Fruit fly (Drosophila melanogaster) whole organism, embryonic: ENCODE data around the gene CG3632.
A peak's percentile ranks its signal among the peaks of the same experiment; 100 is the strongest.

Experiments used
- Adf1 ChIP-seq: fragments of 200-800 bp; sonication (Bioruptor generic); IDR thresholded peaks from 2 replicates; pipeline ENCODE4 v1.3.6; 2022; ENCODE audit warnings: missing biosample characterization, missing genetic modification characterization
- Antp ChIP-seq: fragments of 200-800 bp; sonication (Bioruptor generic); optimal IDR thresholded peaks from 3 replicates; lab custom pipeline; 2016; ENCODE audit warnings: missing biosample characterization, missing genetic modification characterization
- CG10462 ChIP-seq: fragments of 200-800 bp; sonication (Bioruptor generic); optimal IDR thresholded peaks from 2 replicates; lab custom pipeline; 2016; ENCODE audit warnings: missing biosample characterization, missing genetic modification characterization
- CG11247 ChIP-seq: fragments of 200-800 bp; sonication (Bioruptor generic); IDR thresholded peaks from 2 replicates; pipeline ENCODE4 v1.3.6; 2022; ENCODE audit warnings: missing biosample characterization, missing genetic modification characterization
- CG11456 ChIP-seq: fragments of 200-800 bp; sonication (Bioruptor generic); IDR thresholded peaks from 3 replicates; pipeline ENCODE4 v1.3.6; 2022; ENCODE audit warnings: missing biosample characterization, missing genetic modification characterization
- CG12942 ChIP-seq: fragments of 200-800 bp; sonication (Bioruptor generic); optimal IDR thresholded peaks from 3 replicates; lab custom pipeline; 2016; ENCODE audit warnings: missing biosample characterization, missing genetic modification characterization
- CG13894 ChIP-seq: fragments of 200-800 bp; sonication (Bioruptor generic); optimal IDR thresholded peaks from 3 replicates; lab custom pipeline; 2018; ENCODE audit warnings: missing biosample characterization, mild to moderate bottlenecking, missing genetic modification characterization, moderate library complexity
- CG1529 ChIP-seq: fragments of 200-800 bp; sonication (Bioruptor generic); optimal IDR thresholded peaks from 3 replicates; lab custom pipeline; 2018; ENCODE audit warnings: missing biosample characterization, missing genetic modification characterization
- CG1647 ChIP-seq: fragments of 200-800 bp; sonication (Bioruptor generic); optimal IDR thresholded peaks from 3 replicates; lab custom pipeline; 2016; ENCODE audit warnings: missing biosample characterization, missing genetic modification characterization
- CG16813 ChIP-seq: fragments of 200-800 bp; sonication (Bioruptor generic); IDR thresholded peaks from 3 replicates; pipeline ENCODE4 v1.3.6; 2022; ENCODE audit warnings: missing biosample characterization, missing genetic modification characterization; ENCODE audit not compliant: partially characterized antibody
- CG17328 ChIP-seq: fragments of 200-800 bp; sonication (Bioruptor generic); IDR thresholded peaks from 2 replicates; pipeline ENCODE4 v1.3.6; 2022; ENCODE audit warnings: missing biosample characterization, missing genetic modification characterization
- CG17359 ChIP-seq: fragments of 200-800 bp; sonication (Bioruptor generic); optimal IDR thresholded peaks from 3 replicates; lab custom pipeline; 2018; ENCODE audit warnings: missing biosample characterization, mild to moderate bottlenecking, missing genetic modification characterization, moderate library complexity
- CG18619 ChIP-seq: fragments of 200-800 bp; sonication (Bioruptor generic); optimal IDR thresholded peaks from 3 replicates; lab custom pipeline; 2017; ENCODE audit warnings: missing biosample characterization, mild to moderate bottlenecking, missing genetic modification characterization
- CG18764 ChIP-seq: fragments of 200-800 bp; sonication (Bioruptor generic); optimal IDR thresholded peaks from 3 replicates; lab custom pipeline; 2016; ENCODE audit warnings: missing biosample characterization, missing genetic modification characterization
- CG2129 ChIP-seq: fragments of 200-800 bp; sonication (Bioruptor generic); IDR thresholded peaks from 2 replicates; pipeline ENCODE4 v1.3.6; 2022; ENCODE audit warnings: missing biosample characterization, missing genetic modification characterization; ENCODE audit not compliant: partially characterized antibody
- CG6175 ChIP-seq: fragments of 200-800 bp; sonication (Bioruptor generic); IDR thresholded peaks from 3 replicates; pipeline ENCODE4 v1.3.6; 2022; ENCODE audit warnings: missing biosample characterization, missing genetic modification characterization
- CG6689 ChIP-seq: fragments of 200-800 bp; sonication (Bioruptor generic); IDR thresholded peaks from 2 replicates; pipeline ENCODE4 v1.3.6; 2022; ENCODE audit warnings: missing biosample characterization, missing genetic modification characterization
- CG9727 ChIP-seq: fragments of 200-800 bp; sonication (Bioruptor generic); optimal IDR thresholded peaks from 3 replicates; lab custom pipeline; 2017; ENCODE audit warnings: missing biosample characterization, mild to moderate bottlenecking, missing genetic modification characterization
- CG9797 ChIP-seq: fragments of 200-800 bp; sonication (Bioruptor generic); optimal IDR thresholded peaks from 3 replicates; lab custom pipeline; 2018; ENCODE audit warnings: missing biosample characterization, mild to moderate bottlenecking, missing genetic modification characterization
- Doc2 ChIP-seq: fragments of 200-800 bp; sonication (Bioruptor generic); IDR thresholded peaks from 2 replicates; pipeline ENCODE4 v1.3.6; 2022; ENCODE audit warnings: missing biosample characterization, missing genetic modification characterization
- Dref ChIP-seq: fragments of 200-800 bp; sonication (Bioruptor generic); IDR thresholded peaks from 2 replicates; pipeline ENCODE4 v1.3.6; 2022; ENCODE audit warnings: missing biosample characterization, missing genetic modification characterization
- Drgx ChIP-seq: fragments of 200-800 bp; sonication (Bioruptor generic); IDR thresholded peaks from 2 replicates; pipeline ENCODE4 v1.3.6; 2022; ENCODE audit warnings: missing biosample characterization, missing genetic modification characterization
- H2.0 ChIP-seq: fragments of 200-800 bp; sonication (Bioruptor generic); IDR thresholded peaks from 2 replicates; pipeline ENCODE4 v1.3.6; 2022; ENCODE audit warnings: missing biosample characterization, missing genetic modification characterization
- HHEX ChIP-seq: fragments of 200-800 bp; sonication (Bioruptor generic); optimal IDR thresholded peaks from 3 replicates; lab custom pipeline; 2017; ENCODE audit warnings: missing biosample characterization, mild to moderate bottlenecking, missing genetic modification characterization, missing genetic modification reagents
- Hand ChIP-seq: fragments of 200-800 bp; sonication (Bioruptor generic); optimal IDR thresholded peaks from 2 replicates; lab custom pipeline; 2017; ENCODE audit warnings: mild to moderate bottlenecking, missing biosample characterization, missing genetic modification reagents, missing genetic modification characterization
- Mes4 ChIP-seq: fragments of 200-800 bp; sonication (Bioruptor generic); optimal IDR thresholded peaks from 2 replicates; lab custom pipeline; 2016; ENCODE audit warnings: missing biosample characterization, missing genetic modification characterization
- Pdp1 ChIP-seq, 2 experiments: fragments of 200-800 bp; sonication (Bioruptor generic); optimal IDR thresholded peaks; 3 replicates each; lab custom pipeline; 2016; ENCODE audit warnings: missing biosample characterization in 2 of 2, missing genetic modification characterization in 2 of 2, mild to moderate bottlenecking in 1 of 2, moderate library complexity in 1 of 2
- Scr ChIP-seq: fragments of 200-800 bp; sonication (Bioruptor generic); IDR thresholded peaks from 2 replicates; pipeline ENCODE4 v1.3.6; 2022; ENCODE audit warnings: missing biosample characterization, missing genetic modification characterization; ENCODE audit not compliant: partially characterized antibody
- Six4 ChIP-seq: fragments of 200-800 bp; sonication (Bioruptor generic); optimal IDR thresholded peaks from 2 replicates; lab custom pipeline; 2016; ENCODE audit warnings: missing biosample characterization, missing genetic modification characterization
- Taf1 ChIP-seq: fragments of 200-800 bp; sonication (Bioruptor generic); IDR thresholded peaks from 2 replicates; pipeline ENCODE4 v1.3.6; 2022; ENCODE audit warnings: missing biosample characterization, missing genetic modification characterization
- chinmo ChIP-seq: fragments of 200-800 bp; sonication (Bioruptor generic); IDR thresholded peaks from 4 replicates; pipeline ENCODE4 v1.3.6; 2022; ENCODE audit warnings: missing biosample characterization, missing genetic modification characterization; ENCODE audit not compliant: partially characterized antibody
- ci ChIP-seq: fragments of 200-800 bp; sonication (Bioruptor generic); IDR thresholded peaks from 3 replicates; pipeline ENCODE4 v1.3.6; 2022; ENCODE audit warnings: missing biosample characterization, missing genetic modification characterization
- crc ChIP-seq: fragments of 200-800 bp; sonication (Bioruptor generic); optimal IDR thresholded peaks from 2 replicates; lab custom pipeline; 2016; ENCODE audit warnings: missing biosample characterization, missing genetic modification characterization
- danr ChIP-seq: fragments of 200-800 bp; sonication (Bioruptor generic); IDR thresholded peaks from 2 replicates; pipeline ENCODE4 v1.3.6; 2022; ENCODE audit warnings: missing biosample characterization, missing genetic modification characterization
- dm ChIP-seq: fragments of 200-800 bp; sonication (Bioruptor generic); optimal IDR thresholded peaks from 3 replicates; lab custom pipeline; 2016; ENCODE audit warnings: missing biosample characterization, missing genetic modification characterization
- fd64A ChIP-seq: fragments of 200-800 bp; sonication (Bioruptor generic); optimal IDR thresholded peaks from 3 replicates; lab custom pipeline; 2018; ENCODE audit warnings: missing biosample characterization, mild to moderate bottlenecking, missing genetic modification characterization
- fru ChIP-seq: fragments of >200 bp; optimal IDR thresholded peaks from 2 replicates; lab custom pipeline; 2017
- gsb-n ChIP-seq: fragments of 200-800 bp; sonication (Bioruptor generic); optimal IDR thresholded peaks from 3 replicates; lab custom pipeline; 2018; ENCODE audit warnings: missing biosample characterization, mild to moderate bottlenecking, missing genetic modification characterization
- kni ChIP-seq: fragments of 200-800 bp; sonication (Bioruptor generic); optimal IDR thresholded peaks from 3 replicates; lab custom pipeline; 2017; ENCODE audit warnings: mild to moderate bottlenecking, missing biosample characterization, missing genetic modification reagents, missing genetic modification characterization
- nmo ChIP-seq: fragments of 200-800 bp; sonication (Bioruptor generic); optimal IDR thresholded peaks from 2 replicates; lab custom pipeline; 2018; ENCODE audit warnings: missing biosample characterization, mild to moderate bottlenecking, missing genetic modification characterization, moderate library complexity
- pan ChIP-seq, 4 experiments: fragments of >200 bp in 3 of 4; fragments of 200-800 bp in 1 of 4; sonication (Bioruptor generic) in 1 of 4; optimal IDR thresholded peaks in 3 of 4; IDR thresholded peaks in 1 of 4; 2 replicates each; pipeline versions ENCODE4 v1.3.6 to Lab custom; 2017 to 2022; ENCODE audit warnings: missing biosample characterization in 2 of 4, missing genetic modification characterization in 2 of 4, mixed read lengths in 1 of 4
- sc ChIP-seq, 3 experiments: fragments of >200 bp in 2 of 3; fragments of 200-800 bp in 1 of 3; sonication (Bioruptor generic) in 1 of 3; optimal IDR thresholded peaks; 2 replicates in 2 of 3; 3 replicates in 1 of 3; lab custom pipeline; 2017; ENCODE audit warnings: mild to moderate bottlenecking in 1 of 3, missing biosample characterization in 1 of 3, missing genetic modification characterization in 1 of 3, missing genetic modification reagents in 1 of 3
- schlank ChIP-seq: fragments of 200-800 bp; sonication (Bioruptor generic); optimal IDR thresholded peaks from 2 replicates; lab custom pipeline; 2018; ENCODE audit warnings: missing biosample characterization, mild to moderate bottlenecking, missing genetic modification characterization
- sens ChIP-seq: fragments of 200-800 bp; sonication (Bioruptor generic); peaks from one replicate; lab custom pipeline; 2016; ENCODE audit warnings: missing biosample characterization, missing genetic modification characterization
- stc ChIP-seq: fragments of 200-800 bp; sonication (Bioruptor generic); IDR thresholded peaks from 2 replicates; pipeline ENCODE4 v1.3.6; 2022; ENCODE audit warnings: missing biosample characterization, missing genetic modification characterization
- tna ChIP-seq: fragments of 200-800 bp; sonication (Bioruptor generic); IDR thresholded peaks from 2 replicates; pipeline ENCODE4 v1.3.6; 2022; ENCODE audit warnings: missing biosample characterization, missing genetic modification characterization; ENCODE audit not compliant: partially characterized antibody
- toy ChIP-seq: fragments of 200-800 bp; sonication (Bioruptor generic); IDR thresholded peaks from 2 replicates; pipeline ENCODE4 v1.3.6; 2022; ENCODE audit warnings: missing biosample characterization, missing genetic modification characterization
- wor ChIP-seq: fragments of 200-800 bp; sonication (Bioruptor generic); IDR thresholded peaks from 2 replicates; pipeline ENCODE4 v1.3.6; 2022; ENCODE audit warnings: missing biosample characterization, missing genetic modification characterization

CG3632 gene

DNA sequence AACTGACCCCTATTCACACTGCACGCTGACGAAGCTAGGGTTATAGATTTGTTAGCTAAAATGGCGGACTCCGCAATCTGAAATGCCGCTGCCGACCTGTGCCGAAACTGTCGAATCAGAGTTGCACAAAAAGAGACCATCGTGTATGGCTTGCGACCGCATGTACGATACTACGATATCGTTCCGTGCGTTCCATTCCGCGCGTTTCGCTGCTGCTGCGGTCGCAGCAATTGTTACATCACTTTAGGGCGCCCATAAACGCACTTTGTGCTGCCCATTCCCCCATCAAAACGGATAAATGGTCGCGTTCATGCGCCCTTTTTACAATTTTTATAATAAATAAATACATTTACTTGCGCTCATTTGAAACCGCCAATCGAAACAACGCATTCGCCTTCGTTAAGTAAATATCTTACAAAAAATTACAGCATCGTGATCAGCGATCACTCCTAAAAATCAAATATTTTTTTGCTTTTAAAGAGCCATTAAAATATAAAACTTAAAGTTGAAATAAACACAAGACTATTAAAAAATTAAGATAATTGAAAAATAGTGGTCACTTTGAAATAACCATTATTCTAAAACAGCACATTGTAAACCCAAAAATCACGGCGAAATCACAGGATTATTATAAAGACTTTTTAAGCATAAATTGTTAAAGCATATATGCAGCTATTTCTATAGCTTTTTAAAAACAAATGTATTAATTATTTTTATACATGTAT, 23.9 kb downstream of the CG3632 start, which contains the start of gene Cyp1 (continued):
- TF ChIP-seq Antp (GFP tag; lab: Kevin White, UChicago): peak; percentile 12
- TF ChIP-seq ci (GFP tag; lab: Robert Waterston, UW): peak; percentile 77
- no peak for TF ChIP-seq sc (optimal IDR thresholded peaks at IDR 0.05; lab: Kevin White, UChicago)
- TF ChIP-seq sc (GFP tag; optimal IDR thresholded peaks at IDR 0.05; lab: Kevin White, UChicago): no peak
- no peak for TF ChIP-seq HHEX (GFP tag; lab: Kevin White, UChicago)
- TF ChIP-seq CG2129: peak; percentile 32; the same call in 1 of the 2 replicates
- peak; percentile 25; the same call in 1 of the 2 replicates for TF ChIP-seq Drgx (GFP tag; lab: Robert Waterston, UW)
- 0 out of 2 replicates have a peak, but pooled peaks have one; percentile 8 for TF ChIP-seq toy
- TF ChIP-seq CG6175: 0 out of 3 replicates have a peak, but pooled peaks have one; percentile 16
- TF ChIP-seq wor: no peak
- TF ChIP-seq CG17359 (tag; lab: Kevin White, UChicago): peak; percentile 15
- peak; percentile 44 for TF ChIP-seq nmo (GFP tag; lab: Kevin White, UChicago)
- no peak for TF ChIP-seq CG12942
- no peak for TF ChIP-seq CG18619 (GFP tag; lab: Kevin White, UChicago)
- TF ChIP-seq Six4 (GFP tag; lab: Kevin White, UChicago): no peak
- TF ChIP-seq tna (GFP tag; lab: Robert Waterston, UW): peak; percentile 73
- TF ChIP-seq fd64A: no peak
- peak; percentile 6; the same call in 1 of the 2 replicates for TF ChIP-seq Taf1 (GFP tag; lab: Robert Waterston, UW)
- TF ChIP-seq Adf1 (GFP tag; lab: Robert Waterston, UW): peak; percentile 88
- no peak for TF ChIP-seq pan (optimal IDR thresholded peaks at IDR 0.05; lab: Kevin White, UChicago)
- TF ChIP-seq pan (GFP tag; optimal IDR thresholded peaks at IDR 0.05 in 1 of 2, IDR thresholded peaks at IDR 0.05 in 1 of 2): peak in 1 of 2 experiments; percentile 46
- TF ChIP-seq CG13894 (tag; lab: Kevin White, UChicago): peak; percentile 38
- TF ChIP-seq CG9797 (GFP tag; lab: Kevin White, UChicago): peak; percentile 41
- TF ChIP-seq Doc2 (GFP tag; lab: Robert Waterston, UW): no peak
- TF ChIP-seq CG6689 (GFP tag; lab: Robert Waterston, UW): peak; percentile 41; the same call in 1 of the 2 replicates
- peak; percentile 47 for TF ChIP-seq CG9727 (GFP tag; lab: Kevin White, UChicago)
- peak; percentile 83 for TF ChIP-seq Dref (GFP tag; lab: Robert Waterston, UW)
- no peak for TF ChIP-seq Mes4 (GFP tag; lab: Kevin White, UChicago)
- TF ChIP-seq crc (GFP tag; lab: Kevin White, UChicago): no peak
- TF ChIP-seq CG1647 (GFP tag; lab: Kevin White, UChicago): no peak
- TF ChIP-seq Pdp1 (GFP tag; optimal IDR thresholded peaks at IDR 0.05; lab: Kevin White, UChicago): peak in 1 of 2 experiments; percentile 99
- no peak for TF ChIP-seq schlank (tag; lab: Kevin White, UChicago)
- TF ChIP-seq CG16813 (GFP tag; lab: Robert Waterston, UW): peak; percentile 80
- peak; percentile 81 for TF ChIP-seq dm (GFP tag; lab: Kevin White, UChicago)
- TF ChIP-seq CG10462: no peak
- TF ChIP-seq CG1529: no peak
- TF ChIP-seq fru (lab: Kevin White, UChicago): no peak
- peak; percentile 51 for TF ChIP-seq CG11247 (GFP tag; lab: Robert Waterston, UW)
- 0 out of 2 replicates have a peak, but pooled peaks have one; percentile 31 for TF ChIP-seq stc (GFP tag; lab: Robert Waterston, UW)
- peak; percentile 72 for TF ChIP-seq CG18764 (GFP tag; lab: Kevin White, UChicago)
- peak; percentile 36; the same call in 1 of the 2 replicates for TF ChIP-seq H2.0 (GFP tag; lab: Robert Waterston, UW)
- TF ChIP-seq Hand (GFP tag; lab: Kevin White, UChicago): no peak
- TF ChIP-seq kni: no peak
- peak; percentile 76 for TF ChIP-seq Scr
- no peak for TF ChIP-seq gsb-n (tag; lab: Kevin White, UChicago)
- TF ChIP-seq CG11456 (GFP tag; lab: Robert Waterston, UW): 0 out of 3 replicates have a peak, but pooled peaks have one; percentile 66
- no peak for TF ChIP-seq danr (GFP tag; lab: Robert Waterston, UW)
- peak; percentile 88 for TF ChIP-seq sens (GFP tag; lab: Kevin White, UChicago)
- peak; percentile 87 for TF ChIP-seq chinmo
- no peak for TF ChIP-seq CG17328
